Fruit fly (Drosophila melanogaster): ENCODE data around the gene Ssl1.
A peak's percentile ranks its signal among the peaks of the same experiment; 100 is the strongest.

Ssl1 gene

DNA sequence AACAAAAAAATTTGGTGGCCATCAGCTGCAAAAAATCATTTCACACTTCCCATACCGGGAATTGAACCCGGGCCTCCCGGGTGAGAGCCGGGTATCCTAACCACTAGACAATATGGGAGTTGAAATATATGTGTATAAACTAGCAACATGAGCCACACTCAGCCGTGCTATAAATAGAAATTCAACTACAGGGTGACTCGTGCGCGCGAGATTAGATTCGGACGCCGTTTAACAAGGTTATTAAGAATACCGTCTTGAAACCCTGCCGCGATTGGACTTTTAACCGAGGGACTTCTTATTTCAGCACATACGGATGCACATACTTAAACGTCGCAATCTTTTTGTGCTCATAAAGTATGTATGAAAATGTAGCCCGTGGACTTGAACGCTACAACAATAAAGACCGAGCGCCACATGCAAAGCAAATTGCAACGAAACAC lies 31.2 kb upstream of the Ssl1 start (continued):
- TF ChIP-seq cyc (GFP tag; optimal IDR thresholded peaks at IDR 0.05): no peak
- TF ChIP-seq svp (GFP tag): peak; percentile 67
- peak; percentile 63 for TF ChIP-seq dsx (GFP tag; optimal IDR thresholded peaks at IDR 0.05; ENCODE audit: poor library complexity, severe bottlenecking)
- no peak for TF ChIP-seq lz (GFP tag; optimal IDR thresholded peaks at IDR 0.05)
- TF ChIP-seq fkh (GFP tag; optimal IDR thresholded peaks at IDR 0.05): no peak
- TF ChIP-seq topi (GFP tag; optimal IDR thresholded peaks at IDR 0.05): peak; percentile 9
- TF ChIP-seq ss (GFP tag; optimal IDR thresholded peaks at IDR 0.05): peak; percentile 54 to 57
- TF ChIP-seq Eip78C (GFP tag): peak; percentile 82
- no peak for TF ChIP-seq Sox15 (GFP tag; optimal IDR thresholded peaks at IDR 0.05)
- TF ChIP-seq CG15336 (GFP tag; IDR thresholded peaks at IDR 0.05): no peak
- TF ChIP-seq CG6163 (GFP tag; IDR thresholded peaks at IDR 0.05): 0 out of 3 replicates have a peak, but pooled peaks have one; percentile 23
- TF ChIP-seq vri (GFP tag; optimal IDR thresholded peaks at IDR 0.05): peak; percentile 10

DNA sequence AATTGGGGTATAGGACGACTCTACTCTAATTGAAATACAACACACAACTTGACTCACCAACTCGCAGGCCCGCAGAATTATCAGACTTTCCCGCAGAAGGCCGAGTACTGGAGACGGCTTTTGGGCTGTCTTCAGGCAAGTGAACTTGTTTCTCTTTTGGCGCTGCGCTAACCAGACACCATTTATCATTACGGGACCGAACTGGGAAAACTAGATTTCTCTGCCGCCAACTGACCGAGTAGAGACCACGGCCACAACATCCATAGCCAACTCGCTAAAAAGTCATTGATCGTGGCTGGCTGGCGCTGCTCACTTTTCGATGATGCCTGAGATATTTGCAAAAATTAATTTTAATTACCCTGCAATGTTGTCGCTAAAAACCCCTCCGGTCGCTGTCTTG lies 29.9 kb upstream of the Ssl1 start:
- TF ChIP-seq CG11294 (GFP tag; IDR thresholded peaks at IDR 0.05) (no peak), CG10669 (GFP tag; optimal IDR thresholded peaks at IDR 0.05) (no peak), Lpt (GFP tag; optimal IDR thresholded peaks at IDR 0.05) (no peak), dsx (GFP tag; optimal IDR thresholded peaks at IDR 0.05; ENCODE audit: poor library complexity, severe bottlenecking) (peak; percentile 86), CG10631 (GFP tag; optimal IDR thresholded peaks at IDR 0.05) (no peak), salr (GFP tag; optimal IDR thresholded peaks at IDR 0.05) (no peak)

DNA sequence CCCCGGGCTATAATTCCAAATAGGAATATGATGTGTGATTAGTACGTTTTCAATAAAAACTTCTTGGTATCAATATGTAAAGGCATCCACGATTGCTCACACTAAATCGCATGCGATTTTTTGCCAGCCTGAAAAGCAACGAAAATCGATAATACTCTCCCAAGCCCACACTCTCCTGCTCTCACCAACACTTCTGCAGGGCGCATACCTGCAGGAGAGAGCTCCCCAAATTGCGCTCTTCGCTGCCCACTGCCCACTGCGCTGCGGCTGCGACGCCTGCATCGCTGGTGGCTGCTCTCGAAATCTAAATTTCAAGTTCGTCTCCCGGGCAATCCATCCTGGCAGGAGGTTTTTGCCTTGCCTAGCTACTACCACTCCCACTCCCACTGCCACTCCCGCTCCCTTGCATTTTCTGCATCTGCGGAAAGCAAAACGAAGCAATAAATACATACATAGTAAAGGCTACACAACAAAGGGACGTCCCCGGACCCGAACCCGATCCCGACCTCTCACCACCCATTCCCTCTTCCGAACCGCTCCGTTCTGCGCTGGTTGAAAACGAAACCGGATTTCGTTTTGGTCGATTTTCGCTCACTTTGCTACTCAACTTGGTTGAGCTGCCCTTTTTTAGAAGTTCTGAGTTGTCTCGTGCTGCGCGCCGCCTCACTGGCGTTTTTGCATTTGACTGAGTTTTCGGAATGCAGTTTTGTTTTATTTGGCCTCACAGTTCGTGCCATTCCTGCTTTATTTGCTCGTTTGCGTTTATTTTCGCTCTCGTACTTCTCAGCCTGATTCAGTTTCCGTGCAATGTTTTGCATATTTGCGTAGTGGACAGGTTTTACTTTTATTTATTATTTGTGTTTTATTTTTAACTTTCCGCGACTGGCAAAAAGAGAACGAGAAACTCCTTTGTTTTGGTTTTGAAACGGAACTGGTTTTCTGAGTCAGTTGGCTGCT lies 27.4 kb upstream of the Ssl1 start:
- TF ChIP-seq Gug (GFP tag; IDR thresholded peaks at IDR 0.05): 0 out of 2 replicates have a peak, but pooled peaks have one; percentile 8
- peak; percentile 11 for TF ChIP-seq lz (GFP tag; optimal IDR thresholded peaks at IDR 0.05)
- peak; percentile 83 for TF ChIP-seq Sox14 (GFP tag; optimal IDR thresholded peaks at IDR 0.05)
- no peak for TF ChIP-seq CG4318 (GFP tag; optimal IDR thresholded peaks at IDR 0.05)
- peak; percentile 90 for TF ChIP-seq CG6854 (GFP tag; optimal IDR thresholded peaks at IDR 0.05)
- TF ChIP-seq CG32006 (GFP tag; optimal IDR thresholded peaks at IDR 0.05): peak; percentile 21
- peak; percentile 85 for TF ChIP-seq CG10669 (GFP tag; optimal IDR thresholded peaks at IDR 0.05)
- TF ChIP-seq CG10631 (GFP tag; optimal IDR thresholded peaks at IDR 0.05): peak; percentile 37
- TF ChIP-seq Ets21C (GFP tag; optimal IDR thresholded peaks at IDR 0.05): no peak
- TF ChIP-seq CG9139 (GFP tag; optimal IDR thresholded peaks at IDR 0.05): peak; percentile 96
- peak; percentile 61 for TF ChIP-seq fd59A (GFP tag; optimal IDR thresholded peaks at IDR 0.05)
- peak; percentile 38; the same call in 1 of the 2 replicates for TF ChIP-seq CG15336 (GFP tag; IDR thresholded peaks at IDR 0.05)
- peak; percentile 96 to 99 for TF ChIP-seq ss (GFP tag; optimal IDR thresholded peaks at IDR 0.05)
- TF ChIP-seq Lpt (GFP tag; optimal IDR thresholded peaks at IDR 0.05): peak; percentile 78
- TF ChIP-seq Hr4 (GFP tag; optimal IDR thresholded peaks at IDR 0.05): no peak
- TF ChIP-seq eg (GFP tag; IDR thresholded peaks at IDR 0.05): 0 out of 3 replicates have a peak, but pooled peaks have one; percentile 43
- TF ChIP-seq topi (GFP tag; optimal IDR thresholded peaks at IDR 0.05): peak; percentile 26
- TF ChIP-seq Sox102F (GFP tag; optimal IDR thresholded peaks at IDR 0.05): peak; percentile 72
- peak; percentile 58 for TF ChIP-seq pdm3 (GFP tag; optimal IDR thresholded peaks at IDR 0.05)
- TF ChIP-seq Blimp-1 (GFP tag; optimal IDR thresholded peaks at IDR 0.05): peak; percentile 97
- TF ChIP-seq Eip78C (GFP tag): peak; percentile 89
- no peak for TF ChIP-seq dac (GFP tag; optimal IDR thresholded peaks at IDR 0.05)
- TF ChIP-seq Hr39 (GFP tag; optimal IDR thresholded peaks at IDR 0.05): no peak
- TF ChIP-seq achi (GFP tag; optimal IDR thresholded peaks at IDR 0.05): peak; percentile 54
- peak; percentile 79 for TF ChIP-seq CG6276 (GFP tag; optimal IDR thresholded peaks at IDR 0.05)
- TF ChIP-seq OdsH (GFP tag; optimal IDR thresholded peaks at IDR 0.05): peak; percentile 10
- peak; percentile 1 for TF ChIP-seq CG11762 (GFP tag; optimal IDR thresholded peaks at IDR 0.05; ENCODE audit: insufficient read depth)
- no peak for TF ChIP-seq CG31627 (GFP tag; optimal IDR thresholded peaks at IDR 0.05)
- TF ChIP-seq spab (GFP tag; optimal IDR thresholded peaks at IDR 0.05): peak; percentile 92
- TF ChIP-seq CG11294 (GFP tag; IDR thresholded peaks at IDR 0.05): no peak
- peak; percentile 61 for TF ChIP-seq CG34406 (GFP tag; optimal IDR thresholded peaks at IDR 0.05)
- peak; percentile 84 for TF ChIP-seq CG16779 (tag; optimal IDR thresholded peaks at IDR 0.05)
- peak; percentile 77 for TF ChIP-seq CG3032 (tag; optimal IDR thresholded peaks at IDR 0.05)
- TF ChIP-seq Eip75B (GFP tag; optimal IDR thresholded peaks at IDR 0.05): peak; percentile 78
- TF ChIP-seq Ets96B (tag; optimal IDR thresholded peaks at IDR 0.05): peak; percentile 79
- TF ChIP-seq Eip93F (GFP tag; optimal IDR thresholded peaks at IDR 0.05): peak; percentile 14

Measured in whole organism, prepupa.